Fruit fly (Drosophila melanogaster) whole organism, adult: ENCODE data around the gene CG13064.

Experiments used
- CG12768 ChIP-seq: fragments of 200-800 bp; sonication (Bioruptor generic); optimal IDR thresholded peaks from 2 replicates; lab custom pipeline; 2017; ENCODE audit warnings: missing biosample characterization, missing genetic modification characterization, mild to moderate bottlenecking, moderate library complexity, missing genetic modification reagents
- CG14711 ChIP-seq: fragments of 200-800 bp; sonication (Bioruptor generic); optimal IDR thresholded peaks from 2 replicates; lab custom pipeline; 2018; ENCODE audit warnings: missing biosample characterization, mild to moderate bottlenecking, missing genetic modification characterization, moderate library complexity
- CG1620 ChIP-seq: fragments of 200-800 bp; sonication (Bioruptor generic); optimal IDR thresholded peaks from 2 replicates; lab custom pipeline; 2016; ENCODE audit warnings: missing biosample characterization, missing genetic modification characterization
- CG33017 ChIP-seq: fragments of 200-800 bp; sonication (Bioruptor generic); optimal IDR thresholded peaks from 2 replicates; lab custom pipeline; 2018; ENCODE audit warnings: missing biosample characterization, mild to moderate bottlenecking, missing genetic modification characterization, moderate library complexity
- CG7101 ChIP-seq: fragments of 200-800 bp; sonication (Bioruptor generic); optimal IDR thresholded peaks from 2 replicates; lab custom pipeline; 2018; ENCODE audit warnings: missing biosample characterization, mild to moderate bottlenecking, missing genetic modification characterization, moderate library complexity
- Clk ChIP-seq: fragments of 200-800 bp; sonication (Bioruptor generic); optimal IDR thresholded peaks from 2 replicates; lab custom pipeline; 2017; ENCODE audit warnings: missing biosample characterization, missing genetic modification characterization
- Hr96 ChIP-seq: fragments of 200-800 bp; sonication (Bioruptor generic); optimal IDR thresholded peaks from 2 replicates; lab custom pipeline; 2016; ENCODE audit warnings: missing biosample characterization, missing genetic modification characterization
- Mnt ChIP-seq: fragments of 200-800 bp; sonication (Bioruptor generic); optimal IDR thresholded peaks from 2 replicates; lab custom pipeline; 2016; ENCODE audit warnings: missing biosample characterization, mild to moderate bottlenecking, missing genetic modification characterization
- bab1 ChIP-seq: fragments of 200-800 bp; sonication (Bioruptor generic); optimal IDR thresholded peaks from 3 replicates; lab custom pipeline; 2019; ENCODE audit warnings: missing biosample characterization, mild to moderate bottlenecking, missing genetic modification characterization, moderate library complexity
- kay ChIP-seq: fragments of 200-800 bp; sonication (Bioruptor generic); peaks from one replicate; lab custom pipeline; 2016; ENCODE audit warnings: missing biosample characterization, missing genetic modification characterization, borderline replicate concordance
- ovo ChIP-seq: fragments of 200-800 bp; sonication (Bioruptor generic); optimal IDR thresholded peaks from 2 replicates; lab custom pipeline; 2016; ENCODE audit warnings: missing biosample characterization, missing genetic modification characterization
- pad ChIP-seq: fragments of 200-800 bp; sonication (Bioruptor generic); optimal IDR thresholded peaks from 3 replicates; lab custom pipeline; 2017; ENCODE audit warnings: missing biosample characterization, missing genetic modification characterization, mild to moderate bottlenecking, moderate library complexity, missing genetic modification reagents
- toe ChIP-seq: fragments of 200-800 bp; sonication (Bioruptor generic); optimal IDR thresholded peaks from 2 replicates; lab custom pipeline; 2016; ENCODE audit warnings: missing biosample characterization, missing genetic modification characterization

- TF ChIP-seq CG1620 (no peak), Hr96 (GFP tag; lab: Kevin White, UChicago) (no peak), kay (GFP tag; lab: Kevin White, UChicago) (no peak), CG12768 (GFP tag; lab: Kevin White, UChicago) (no peak), CG33017 (tag; lab: Kevin White, UChicago) (no peak), CG14711 (tag; lab: Kevin White, UChicago) (no peak), ovo (GFP tag; lab: Kevin White, UChicago) (no peak), Clk (no peak), CG7101 (no peak), pad (GFP tag; lab: Kevin White, UChicago) (no peak), bab1 (GFP tag; lab: Kevin White, UChicago) (no peak), toe (no peak), Mnt (GFP tag; lab: Kevin White, UChicago) (no peak)
These were observed 15.2 kb downstream of the CG13064 start, which contains the start of gene CG4962 for dm6 chr3L:16295447-16295846.
